Fruit fly (Drosophila melanogaster): ENCODE data around the gene CG31517.

Gene CG31517

dm6 chr3R:13921806-13922515 is 26.3 kb upstream of the CG31517 start (continued):
- peak; percentile 88 for TF ChIP-seq svp (GFP tag)
- peak; percentile 70 for TF ChIP-seq CG10631 (GFP tag; optimal IDR thresholded peaks at IDR 0.05)
- peak; percentile 80 for TF ChIP-seq acj6 (GFP tag; optimal IDR thresholded peaks at IDR 0.05)
- peak; percentile 78 for TF ChIP-seq CG9139 (GFP tag; optimal IDR thresholded peaks at IDR 0.05)
- TF ChIP-seq CG3032 (tag; optimal IDR thresholded peaks at IDR 0.05), result peak; percentile 80
- peak; percentile 36; the same call in 1 of the 3 replicates for TF ChIP-seq eg (GFP tag; IDR thresholded peaks at IDR 0.05)
- no peak for TF ChIP-seq dac (GFP tag; optimal IDR thresholded peaks at IDR 0.05)
- peak; percentile 74 for TF ChIP-seq OdsH (GFP tag; optimal IDR thresholded peaks at IDR 0.05)
- TF ChIP-seq Eip93F (GFP tag; optimal IDR thresholded peaks at IDR 0.05), result no peak
- no peak for TF ChIP-seq CG4318 (GFP tag; optimal IDR thresholded peaks at IDR 0.05)
- peak; percentile 73 for TF ChIP-seq Sox102F (GFP tag; optimal IDR thresholded peaks at IDR 0.05)
- peak; percentile 73 for TF ChIP-seq pdm3 (GFP tag; optimal IDR thresholded peaks at IDR 0.05)
- TF ChIP-seq fd85E (GFP tag; optimal IDR thresholded peaks at IDR 0.05), result no peak
- TF ChIP-seq salr (GFP tag; optimal IDR thresholded peaks at IDR 0.05), result peak; percentile 41 to 60
- TF ChIP-seq net (GFP tag; optimal IDR thresholded peaks at IDR 0.05), result peak; percentile 69
- TF ChIP-seq CG34406 (GFP tag; optimal IDR thresholded peaks at IDR 0.05), result peak; percentile 74
- TF ChIP-seq CG1621 (tag; optimal IDR thresholded peaks at IDR 0.05), result peak; percentile 66
- TF ChIP-seq lz (GFP tag; optimal IDR thresholded peaks at IDR 0.05), result peak; percentile 58
- peak; percentile 80 for TF ChIP-seq Sox14 (GFP tag; optimal IDR thresholded peaks at IDR 0.05)
- TF ChIP-seq Ets96B (tag; optimal IDR thresholded peaks at IDR 0.05), result peak; percentile 89
- peak; percentile 65 for TF ChIP-seq Blimp-1 (GFP tag; optimal IDR thresholded peaks at IDR 0.05)
- peak; percentile 77 for TF ChIP-seq CG7368 (GFP tag; optimal IDR thresholded peaks at IDR 0.05)
- TF ChIP-seq CG11762 (GFP tag; optimal IDR thresholded peaks at IDR 0.05; ENCODE audit: insufficient read depth), result peak; percentile 67
- TF ChIP-seq spab (GFP tag; optimal IDR thresholded peaks at IDR 0.05), result peak; percentile 84
- peak; percentile 95 for TF ChIP-seq Eip78C (GFP tag)

DNA sequence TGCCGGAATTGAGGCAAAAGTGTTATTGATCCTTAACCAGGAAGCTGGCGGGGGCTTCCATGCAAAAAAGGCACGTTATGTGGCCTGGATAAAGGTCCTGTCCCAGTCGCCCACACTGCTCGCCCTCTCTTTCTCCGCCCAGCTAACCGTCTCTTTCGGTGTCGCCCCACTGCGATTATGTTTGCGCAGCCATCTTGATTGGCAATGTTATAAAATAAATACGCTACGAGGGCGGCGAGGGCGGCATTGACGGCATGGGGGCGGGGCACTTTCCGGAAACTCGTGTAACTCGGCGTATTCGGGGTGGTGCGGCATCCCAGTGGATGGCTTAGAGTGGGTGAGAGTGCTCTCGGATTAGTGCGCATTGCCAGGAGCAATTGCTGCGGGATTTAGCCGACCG is 24.6 kb upstream of the CG31517 start:
- TF ChIP-seq svp (GFP tag) (peak; percentile 38), CG3032 (tag; optimal IDR thresholded peaks at IDR 0.05) (no peak), Eip93F (GFP tag; optimal IDR thresholded peaks at IDR 0.05) (no peak)

DNA sequence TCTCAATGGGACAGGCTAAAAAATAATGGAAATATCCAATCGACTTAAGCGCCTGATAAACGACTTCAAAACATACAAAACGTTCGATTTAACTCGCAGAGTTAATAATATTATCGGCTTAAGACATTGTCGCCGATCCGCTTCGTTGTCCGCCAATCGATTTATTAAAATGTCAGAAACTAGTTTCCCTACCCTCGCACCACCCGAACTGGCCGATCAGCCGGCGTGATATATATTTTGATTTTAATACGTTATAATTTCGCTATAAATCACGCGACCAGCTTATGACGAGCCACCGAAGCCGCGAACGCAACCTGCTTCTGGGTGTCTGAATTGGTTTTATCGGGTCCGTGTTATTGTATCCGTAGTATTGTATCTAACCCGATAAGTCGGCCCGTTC is 20.7 kb upstream of the CG31517 start:
- TF ChIP-seq dsx (GFP tag; optimal IDR thresholded peaks at IDR 0.05; ENCODE audit: poor library complexity, severe bottlenecking), result peak; percentile 29
- no peak for TF ChIP-seq CG6792 (GFP tag; optimal IDR thresholded peaks at IDR 0.05)

- TF ChIP-seq Hr39 (GFP tag; optimal IDR thresholded peaks at IDR 0.05) (no peak), cyc (GFP tag; optimal IDR thresholded peaks at IDR 0.05) (no peak), CG6163 (GFP tag; IDR thresholded peaks at IDR 0.05) (no peak), Ets21C (GFP tag; optimal IDR thresholded peaks at IDR 0.05) (no peak), CG11294 (GFP tag; IDR thresholded peaks at IDR 0.05) (no peak), CG34406 (GFP tag; optimal IDR thresholded peaks at IDR 0.05) (no peak), svp (GFP tag) (peak; percentile 5), vri (GFP tag; optimal IDR thresholded peaks at IDR 0.05) (no peak)
Observed at dm6 chr3R:13930252-13930651, 18.0 kb upstream of the CG31517 start.

dm6 chr3R:13931813-13932212 is 16.4 kb upstream of the CG31517 start:
- no peak for TF ChIP-seq spab (GFP tag; optimal IDR thresholded peaks at IDR 0.05)
- no peak for TF ChIP-seq CG4318 (GFP tag; optimal IDR thresholded peaks at IDR 0.05)
- TF ChIP-seq Hr39 (GFP tag; optimal IDR thresholded peaks at IDR 0.05), result peak; percentile 53
- no peak for TF ChIP-seq CG6808 (GFP tag; optimal IDR thresholded peaks at IDR 0.05)
- no peak for TF ChIP-seq Blimp-1 (GFP tag; optimal IDR thresholded peaks at IDR 0.05)
- no peak for TF ChIP-seq CG11762 (GFP tag; optimal IDR thresholded peaks at IDR 0.05; ENCODE audit: insufficient read depth)
- peak; percentile 28 for TF ChIP-seq OdsH (GFP tag; optimal IDR thresholded peaks at IDR 0.05)
- peak; percentile 88 for TF ChIP-seq Eip78C (GFP tag)
- peak; percentile 26 for TF ChIP-seq pdm3 (GFP tag; optimal IDR thresholded peaks at IDR 0.05)
- peak; percentile 35 for TF ChIP-seq CG6792 (GFP tag; optimal IDR thresholded peaks at IDR 0.05)
- TF ChIP-seq Sox14 (GFP tag; optimal IDR thresholded peaks at IDR 0.05), result peak; percentile 49
- TF ChIP-seq CG10631 (GFP tag; optimal IDR thresholded peaks at IDR 0.05), result no peak
- no peak for TF ChIP-seq CG10669 (GFP tag; optimal IDR thresholded peaks at IDR 0.05)
- TF ChIP-seq Eip75B (GFP tag; optimal IDR thresholded peaks at IDR 0.05), result no peak
- TF ChIP-seq Hr38 (GFP tag; optimal IDR thresholded peaks at IDR 0.05), result no peak
- TF ChIP-seq acj6 (GFP tag; optimal IDR thresholded peaks at IDR 0.05), result peak; percentile 48
- TF ChIP-seq dac (GFP tag; optimal IDR thresholded peaks at IDR 0.05), result no peak
- TF ChIP-seq Lpt (GFP tag; optimal IDR thresholded peaks at IDR 0.05), result no peak
- peak; percentile 27 for TF ChIP-seq vri (GFP tag; optimal IDR thresholded peaks at IDR 0.05)
- TF ChIP-seq esn (GFP tag; optimal IDR thresholded peaks at IDR 0.05), result peak; percentile 61
- no peak for TF ChIP-seq eg (GFP tag; IDR thresholded peaks at IDR 0.05)
- TF ChIP-seq lz (GFP tag; optimal IDR thresholded peaks at IDR 0.05), result peak; percentile 49
- 0 out of 3 replicates have a peak, but pooled peaks have one; percentile 22 for TF ChIP-seq CG8119 (GFP tag; IDR thresholded peaks at IDR 0.05)
- TF ChIP-seq Smox (GFP tag; optimal IDR thresholded peaks at IDR 0.05), result peak; percentile 61
- TF ChIP-seq Eip93F (GFP tag; optimal IDR thresholded peaks at IDR 0.05), result no peak

All from whole organism, prepupa.